Worm (Caenorhabditis elegans) whole organism, young adult: ENCODE results near the gene F38B2.2.

ENCODE experiments used
- B0336.3 ChIP-seq: fragments of 200-800 bp; sonication (Bioruptor generic); IDR thresholded peaks from 2 replicates; pipeline ENCODE4 v1.3.6; 2022; ENCODE audit warnings: missing genetic modification characterization, missing compliant biosample characterization
- C06A6.2 ChIP-seq: fragments of 200-800 bp; sonication (Bioruptor generic); conservative IDR thresholded peaks from 2 replicates; pipeline ENCODE4 v1.3.6; 2022; ENCODE audit warnings: missing genetic modification characterization, missing compliant biosample characterization
- F49E8.2 ChIP-seq: sonication (generic microtip); optimal IDR thresholded peaks from 3 replicates; lab custom pipeline; 2017; ENCODE audit warnings: missing genetic modification characterization, mild to moderate bottlenecking, missing compliant biosample characterization, antibody characterized with exemption, moderate library complexity; ENCODE audit not compliant: insufficient read depth
- F55B11.4 ChIP-seq: sonication (generic microtip); optimal IDR thresholded peaks from 2 replicates; lab custom pipeline; 2016; ENCODE audit warnings: missing compliant biosample characterization, missing genetic modification characterization, borderline replicate concordance; ENCODE audit not compliant: insufficient read depth
- F57A8.1 ChIP-seq: fragments of 200-800 bp; sonication (Bioruptor generic); optimal IDR thresholded peaks from 2 replicates; lab custom pipeline; 2018; ENCODE audit warnings: mild to moderate bottlenecking, missing genetic modification characterization, moderate library complexity, missing compliant biosample characterization
- K12H6.12 ChIP-seq: fragments of 200-800 bp; sonication (Bioruptor generic); optimal IDR thresholded peaks from 2 replicates; lab custom pipeline; 2018; ENCODE audit warnings: mild to moderate bottlenecking, missing genetic modification characterization, missing compliant biosample characterization
- Y53G8AR.9 ChIP-seq: fragments of 200-800 bp; sonication (Bioruptor generic); conservative IDR thresholded peaks from 2 replicates; pipeline ENCODE4 v1.3.6; 2022; ENCODE audit warnings: missing genetic modification reagents, missing genetic modification characterization, missing compliant biosample characterization
- akir-1 ChIP-seq: fragments of 200-800 bp; sonication (Bioruptor generic); optimal IDR thresholded peaks from 2 replicates; lab custom pipeline; 2018; ENCODE audit warnings: mild to moderate bottlenecking, missing genetic modification characterization, moderate library complexity, missing compliant biosample characterization
- ama-1 ChIP-seq, 3 experiments: fragments of 150-350 bp in 1 of 3; sonication (generic microtip) in 2 of 3; optimal IDR thresholded peaks; 2 replicates each; lab custom pipeline; 2014 to 2018; ENCODE audit warnings: missing biosample characterization in 2 of 3, missing genetic modification characterization in 2 of 3, missing genetic modification reagents in 2 of 3
- athp-1 ChIP-seq: sonication (generic microtip); optimal IDR thresholded peaks from 2 replicates; lab custom pipeline; 2017; ENCODE audit warnings: mild to moderate bottlenecking, missing genetic modification characterization, missing compliant biosample characterization
- cebp-1 ChIP-seq, 2 experiments: fragments of 200-800 bp in 1 of 2; sonication (Bioruptor generic) in 1 of 2; sonication (generic microtip) in 1 of 2; IDR thresholded peaks in 1 of 2; optimal IDR thresholded peaks in 1 of 2; 2 replicates each; pipeline versions ENCODE4 v1.3.6 to Lab custom; 2017 to 2022; ENCODE audit warnings: missing compliant biosample characterization in 2 of 2, missing genetic modification characterization in 2 of 2, mild to moderate bottlenecking in 1 of 2, missing genetic modification reagents in 1 of 2, moderate library complexity in 1 of 2
- cebp-2 ChIP-seq: fragments of 200-800 bp; sonication (Bioruptor generic); IDR thresholded peaks from 2 replicates; pipeline ENCODE4 v1.3.6; 2022; ENCODE audit warnings: missing genetic modification characterization, missing compliant biosample characterization
- die-1 ChIP-seq: sonication (generic microtip); optimal IDR thresholded peaks from 2 replicates; lab custom pipeline; 2016; ENCODE audit warnings: missing genotype, mild to moderate bottlenecking, missing genetic modification characterization, missing compliant biosample characterization
- hrde-1 ChIP-seq: sonication (generic microtip); optimal IDR thresholded peaks from 2 replicates; lab custom pipeline; 2016; ENCODE audit warnings: missing genetic modification characterization, mild to moderate bottlenecking, missing compliant biosample characterization, moderate library complexity, missing genotype, missing genetic modification reagents, borderline replicate concordance
- let-607 ChIP-seq, 2 experiments: fragments of 200-800 bp in 1 of 2; sonication (Bioruptor generic) in 1 of 2; sonication (generic microtip) in 1 of 2; optimal IDR thresholded peaks; 2 replicates each; lab custom pipeline; 2016 to 2018; ENCODE audit warnings: mild to moderate bottlenecking in 2 of 2, missing compliant biosample characterization in 2 of 2, missing genetic modification characterization in 2 of 2, moderate library complexity in 2 of 2, missing genotype in 1 of 2
- lin-35 ChIP-seq, 3 experiments: fragments of 150-350 bp in 2 of 3; sonication (generic microtip) in 1 of 3; optimal IDR thresholded peaks; 2 replicates each; lab custom pipeline; 2014 to 2018; ENCODE audit warnings: missing biosample characterization in 3 of 3, missing genetic modification characterization in 3 of 3, missing genetic modification reagents in 3 of 3
- lin-40 ChIP-seq: sonication (generic microtip); optimal IDR thresholded peaks from 2 replicates; lab custom pipeline; 2016; ENCODE audit warnings: missing genetic modification characterization, mild to moderate bottlenecking, missing compliant biosample characterization, missing genotype, missing genetic modification reagents
- lin-54 ChIP-seq: fragments of 200-800 bp; sonication (Bioruptor generic); optimal IDR thresholded peaks from 2 replicates; lab custom pipeline; 2018; ENCODE audit warnings: mild to moderate bottlenecking, missing genetic modification characterization, missing compliant biosample characterization
- madf-6 ChIP-seq: fragments of 200-800 bp; sonication (Bioruptor generic); IDR thresholded peaks from 2 replicates; pipeline ENCODE4 v1.3.6; 2022; ENCODE audit warnings: missing genetic modification reagents, missing genetic modification characterization, missing compliant biosample characterization
- mel-28 ChIP-seq: sonication (generic microtip); optimal IDR thresholded peaks from 2 replicates; lab custom pipeline; 2016; ENCODE audit warnings: borderline replicate concordance, mild to moderate bottlenecking, missing genetic modification characterization, missing compliant biosample characterization
- nfya-1 ChIP-seq: sonication (generic microtip); optimal IDR thresholded peaks from 2 replicates; lab custom pipeline; 2017; ENCODE audit warnings: antibody characterized with exemption, missing compliant biosample characterization, missing genetic modification characterization, borderline replicate concordance; ENCODE audit not compliant: insufficient read depth
- nhr-80 ChIP-seq: sonication (generic microtip); optimal IDR thresholded peaks from 2 replicates; lab custom pipeline; 2016; ENCODE audit warnings: missing genetic modification characterization, missing compliant biosample characterization
- pbrm-1 ChIP-seq: fragments of 200-800 bp; sonication (Bioruptor generic); IDR thresholded peaks from 2 replicates; pipeline ENCODE4 v1.3.6; 2022; ENCODE audit warnings: missing genetic modification reagents, missing genetic modification characterization, missing compliant biosample characterization
- rcor-1 ChIP-seq: fragments of 200-800 bp; sonication (Bioruptor generic); IDR thresholded peaks from 2 replicates; pipeline ENCODE4 v1.3.6; 2022; ENCODE audit warnings: missing genetic modification reagents, missing genetic modification characterization, missing compliant biosample characterization
- rpc-1 ChIP-seq, 2 experiments: fragments of 150-350 bp in 1 of 2; sonication (generic microtip) in 1 of 2; optimal IDR thresholded peaks; 2 replicates each; lab custom pipeline; 2014 to 2018; ENCODE audit warnings: missing biosample characterization in 1 of 2, missing genetic modification characterization in 1 of 2, missing genetic modification reagents in 1 of 2, missing genotype in 1 of 2
- sdz-38 ChIP-seq: sonication (generic microtip); optimal IDR thresholded peaks from 2 replicates; lab custom pipeline; 2016; ENCODE audit warnings: missing genotype, missing genetic modification characterization, missing compliant biosample characterization
- unc-62 ChIP-seq: fragments of 150-350 bp; optimal IDR thresholded peaks from 2 replicates; lab custom pipeline; 2014; ENCODE audit warnings: missing biosample characterization, missing genetic modification reagents, missing genetic modification characterization
- ztf-18 ChIP-seq: sonication (generic microtip); optimal IDR thresholded peaks from 2 replicates; lab custom pipeline; 2016; ENCODE audit warnings: missing genotype, mild to moderate bottlenecking, missing genetic modification characterization, missing compliant biosample characterization
- ztf-25 ChIP-seq: fragments of 200-800 bp; sonication (Bioruptor generic); IDR thresholded peaks from 2 replicates; pipeline ENCODE4 v1.3.6; 2022; ENCODE audit warnings: missing genetic modification reagents, missing genetic modification characterization, missing compliant biosample characterization

Gene F38B2.2

ce11 chrX:11279276-11279675, at the start of gene F38B2.2:
F38B2.2 (minus strand) TSS chrX:11279376.
- no peak for TF ChIP-seq pbrm-1 (GFP tag; lab: Robert Waterston, UW)
- no peak for TF ChIP-seq mel-28
- no peak for TF ChIP-seq cebp-1 (GFP tag; IDR thresholded peaks at IDR 0.05; lab: Robert Waterston, UW)
- TF ChIP-seq cebp-1 (tag; optimal IDR thresholded peaks at IDR 0.05; lab: Kevin White, UChicago): no peak
- TF ChIP-seq akir-1: no peak
- TF ChIP-seq hrde-1 (tag; lab: Kevin White, UChicago): no peak
- TF ChIP-seq lin-40 (tag; lab: Kevin White, UChicago): no peak
- TF ChIP-seq nfya-1 (tag; lab: Kevin White, UChicago): no peak
- no peak for TF ChIP-seq sdz-38 (tag; lab: Kevin White, UChicago)
- TF ChIP-seq rpc-1 (optimal IDR thresholded peaks at IDR 0.05; lab: Kevin White, UChicago): no peak
- TF ChIP-seq rpc-1 (tag; optimal IDR thresholded peaks at IDR 0.05; lab: Kevin White, UChicago): no peak
- no peak for TF ChIP-seq unc-62 (GFP tag; lab: Kevin White, UChicago)
- TF ChIP-seq K12H6.12 (tag; lab: Kevin White, UChicago): no peak
- no peak for TF ChIP-seq ztf-18 (tag; lab: Kevin White, UChicago)
- TF ChIP-seq ama-1 (optimal IDR thresholded peaks at IDR 0.05; lab: Kevin White, UChicago): no peak
- TF ChIP-seq ama-1 (GFP tag; optimal IDR thresholded peaks at IDR 0.05; lab: Kevin White, UChicago): no peak
- no peak for TF ChIP-seq C06A6.2
- no peak for TF ChIP-seq cebp-2
- no peak for TF ChIP-seq die-1 (tag; lab: Kevin White, UChicago)
- no peak for TF ChIP-seq Y53G8AR.9
- no peak for TF ChIP-seq lin-35 (GFP tag; optimal IDR thresholded peaks at IDR 0.05; lab: Kevin White, UChicago)
- no peak for TF ChIP-seq lin-54

DNA sequence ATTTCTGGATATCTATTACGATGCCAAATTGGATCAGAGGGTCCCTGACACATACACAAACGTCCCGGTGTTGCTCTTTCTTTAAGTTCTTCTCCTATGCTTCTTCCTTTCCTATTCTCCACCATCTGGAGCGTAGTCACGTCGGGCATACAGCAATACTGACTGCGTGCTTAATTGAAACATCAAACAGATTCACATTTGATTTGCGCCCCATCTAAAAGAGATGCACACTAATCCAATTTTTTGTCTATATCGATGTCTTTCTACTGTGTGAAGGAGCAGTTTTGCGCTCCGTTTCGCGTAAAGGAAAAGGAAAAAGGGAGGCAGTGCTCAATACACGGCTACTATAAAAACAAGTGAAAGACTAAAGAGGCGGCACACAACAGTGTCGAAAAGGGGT, 49.5 kb upstream of the F38B2.2 start:
- TF ChIP-seq F49E8.2 (no peak), F57A8.1 (GFP tag; lab: Kevin White, UChicago) (no peak), K12H6.12 (tag; lab: Kevin White, UChicago) (no peak), madf-6 (GFP tag; lab: Robert Waterston, UW) (no peak)

DNA sequence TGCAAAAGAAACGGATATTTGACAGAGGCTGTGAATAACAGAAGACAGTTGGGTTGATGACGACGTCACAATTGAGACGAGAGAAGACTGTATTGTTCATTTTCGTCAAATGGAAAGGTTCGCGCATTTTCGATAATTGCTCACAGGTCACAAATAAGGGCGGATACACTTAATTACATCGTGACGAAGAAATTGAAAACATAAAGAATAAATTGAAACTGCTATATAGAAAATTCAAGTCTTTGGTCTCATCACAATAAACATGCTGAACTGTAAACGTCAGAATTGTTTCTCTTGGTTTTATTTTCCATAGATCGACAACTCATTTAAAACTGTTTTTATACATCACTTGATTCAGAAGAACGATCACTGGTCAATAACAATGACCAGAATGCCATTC, 47.7 kb upstream of the F38B2.2 start, which contains the start of gene ZK455.5:
Gene ZK455.5, minus strand, starts transcription at position 101 of the 400 bp plus-strand sequence.
- TF ChIP-seq let-607 (tag; optimal IDR thresholded peaks at IDR 0.05; lab: Kevin White, UChicago): no peak
- no peak for TF ChIP-seq B0336.3 (GFP tag; lab: Robert Waterston, UW)
- TF ChIP-seq rcor-1 (GFP tag; lab: Robert Waterston, UW): no peak
- no peak for TF ChIP-seq F55B11.4 (tag; lab: Kevin White, UChicago)

DNA sequence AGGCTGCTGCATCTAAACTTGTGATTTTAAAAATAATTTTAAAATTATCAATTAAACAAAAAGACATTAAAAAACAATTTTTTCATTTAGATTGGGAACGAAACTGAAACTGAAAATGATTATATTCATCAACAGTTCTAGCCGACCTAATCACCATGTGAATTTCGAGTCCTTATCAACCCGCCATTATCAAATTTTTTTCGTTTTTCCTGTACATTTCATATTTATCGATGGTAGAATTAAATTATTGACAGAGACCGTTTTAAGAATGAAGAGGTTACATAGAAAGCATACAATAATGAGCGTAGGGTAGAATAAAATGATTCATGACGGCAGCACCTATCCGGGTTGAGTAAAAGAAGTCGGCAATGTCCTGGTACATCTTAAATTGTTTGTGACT, 45.1 kb upstream of the F38B2.2 start, which contains the start of gene asm-2:
Gene asm-2, minus strand, starts transcription at position 12 of the 400 bp plus-strand sequence.
- TF ChIP-seq F49E8.2 (no peak), nhr-80 (peak; percentile 83)
- TF ChIP-seq, all 124 proteins: peak for 1

- TF ChIP-seq ztf-25 (GFP tag; lab: Robert Waterston, UW) (no peak), athp-1 (tag; lab: Kevin White, UChicago) (no peak), nhr-80 (peak; percentile 41)
Observed at ce11 chrX:11323225-11323624, 44.0 kb upstream of the F38B2.2 start.
